Fruit fly (Drosophila melanogaster) whole organism, embryonic: Measurements from ENCODE around the gene mol.

Experiments
- Aef1 ChIP-seq: fragments of 200-800 bp; sonication (Bioruptor generic); IDR thresholded peaks from 3 replicates; pipeline ENCODE4 v1.3.6; 2022; ENCODE audit warnings: missing biosample characterization, missing genetic modification characterization
- CG12104 ChIP-seq: fragments of 200-800 bp; sonication (Bioruptor generic); optimal IDR thresholded peaks from 3 replicates; lab custom pipeline; 2016; ENCODE audit warnings: missing biosample characterization, missing genetic modification characterization
- CG13296 ChIP-seq: fragments of 200-800 bp; sonication (Bioruptor generic); optimal IDR thresholded peaks from 3 replicates; lab custom pipeline; 2018; ENCODE audit warnings: missing biosample characterization, mild to moderate bottlenecking, missing genetic modification characterization
- CG13424 ChIP-seq: fragments of 200-800 bp; sonication (Bioruptor generic); optimal IDR thresholded peaks from 2 replicates; lab custom pipeline; 2019; ENCODE audit warnings: missing biosample characterization, mild to moderate bottlenecking, missing genetic modification characterization, moderate library complexity
- CG14441 ChIP-seq: fragments of 200-800 bp; sonication (Bioruptor generic); IDR thresholded peaks from 2 replicates; pipeline ENCODE4 v1.3.6; 2022; ENCODE audit warnings: missing biosample characterization, missing genetic modification characterization
- CG14710 ChIP-seq: fragments of 200-800 bp; sonication (Bioruptor generic); optimal IDR thresholded peaks from 3 replicates; lab custom pipeline; 2019; ENCODE audit warnings: missing biosample characterization, mild to moderate bottlenecking, missing genetic modification characterization, moderate library complexity
- CG15269 ChIP-seq: fragments of 200-800 bp; sonication (Bioruptor generic); optimal IDR thresholded peaks from 2 replicates; lab custom pipeline; 2018; ENCODE audit warnings: missing biosample characterization, mild to moderate bottlenecking, missing genetic modification characterization, moderate library complexity
- CG15514 ChIP-seq: fragments of 200-800 bp; sonication (Bioruptor generic); optimal IDR thresholded peaks from 3 replicates; lab custom pipeline; 2017; ENCODE audit warnings: missing biosample characterization, missing genetic modification characterization, mild to moderate bottlenecking, moderate library complexity, missing genetic modification reagents
- CG15696 ChIP-seq: fragments of 200-800 bp; sonication (Bioruptor generic); optimal IDR thresholded peaks from 2 replicates; lab custom pipeline; 2019; ENCODE audit warnings: missing biosample characterization, mild to moderate bottlenecking, missing genetic modification characterization, moderate library complexity
- CG16779 ChIP-seq: fragments of 200-800 bp; sonication (Bioruptor generic); IDR thresholded peaks from 2 replicates; pipeline ENCODE4 v1.3.6; 2022; ENCODE audit warnings: missing biosample characterization, missing genetic modification characterization
- CG1832 ChIP-seq: fragments of 200-800 bp; sonication (Bioruptor generic); optimal IDR thresholded peaks from 2 replicates; lab custom pipeline; 2017; ENCODE audit warnings: missing biosample characterization, mild to moderate bottlenecking, missing genetic modification characterization, inconsistent platforms
- CG2129 ChIP-seq: fragments of 200-800 bp; sonication (Bioruptor generic); IDR thresholded peaks from 2 replicates; pipeline ENCODE4 v1.3.6; 2022; ENCODE audit warnings: missing biosample characterization, missing genetic modification characterization; ENCODE audit not compliant: partially characterized antibody
- CG2712 ChIP-seq: fragments of 200-800 bp; optimal IDR thresholded peaks from 3 replicates; lab custom pipeline; 2019; ENCODE audit warnings: missing biosample characterization, mild to moderate bottlenecking, missing genetic modification characterization, moderate library complexity
- CG30020 ChIP-seq: fragments of 200-800 bp; optimal IDR thresholded peaks from 2 replicates; lab custom pipeline; 2019; ENCODE audit warnings: missing biosample characterization, mild to moderate bottlenecking, missing genetic modification characterization, moderate library complexity
- CG6654 ChIP-seq: fragments of 200-800 bp; sonication (Bioruptor generic); optimal IDR thresholded peaks from 2 replicates; lab custom pipeline; 2017; ENCODE audit warnings: missing biosample characterization, mild to moderate bottlenecking, missing genetic modification characterization
- CG8359 ChIP-seq: fragments of 200-800 bp; sonication (Bioruptor generic); optimal IDR thresholded peaks from 2 replicates; lab custom pipeline; 2017; ENCODE audit warnings: missing biosample characterization, mild to moderate bottlenecking, missing genetic modification characterization, borderline replicate concordance
- CG8478 ChIP-seq: fragments of >200 bp; optimal IDR thresholded peaks from 2 replicates; lab custom pipeline; 2018
- CG9876 ChIP-seq: fragments of 200-800 bp; sonication (Bioruptor generic); optimal IDR thresholded peaks from 2 replicates; lab custom pipeline; 2016; ENCODE audit warnings: missing biosample characterization, missing genetic modification characterization
- D ChIP-seq, 2 experiments: fragments of 200-800 bp in 1 of 2; fragments of >200 bp in 1 of 2; sonication (Bioruptor generic) in 1 of 2; optimal IDR thresholded peaks; 2 replicates in 1 of 2; 3 replicates in 1 of 2; lab custom pipeline; 2017; ENCODE audit warnings: mild to moderate bottlenecking in 1 of 2, missing biosample characterization in 1 of 2, missing genetic modification characterization in 1 of 2, missing genetic modification reagents in 1 of 2
- E2f2 ChIP-seq: fragments of 200-800 bp; sonication (Bioruptor generic); IDR thresholded peaks from 2 replicates; pipeline ENCODE4 v1.3.6; 2022; ENCODE audit warnings: missing biosample characterization, missing genetic modification characterization
- Ets65A ChIP-seq: fragments of 200-800 bp; sonication (Bioruptor generic); peaks from one replicate; lab custom pipeline; 2016; ENCODE audit warnings: missing biosample characterization, missing genetic modification characterization
- Fer1 ChIP-seq: fragments of 200-800 bp; sonication (Bioruptor generic); optimal IDR thresholded peaks from 2 replicates; lab custom pipeline; 2017; ENCODE audit warnings: missing biosample characterization, mild to moderate bottlenecking, missing genetic modification characterization
- Fer2 ChIP-seq: fragments of 200-800 bp; sonication (Bioruptor generic); optimal IDR thresholded peaks from 2 replicates; lab custom pipeline; 2018; ENCODE audit warnings: missing biosample characterization, mild to moderate bottlenecking, missing genetic modification characterization, moderate library complexity
- H15 ChIP-seq: fragments of 200-800 bp; sonication (Bioruptor generic); IDR thresholded peaks from 3 replicates; pipeline ENCODE4 v1.3.6; 2022; ENCODE audit warnings: missing biosample characterization, missing genetic modification characterization
- HmgZ ChIP-seq: fragments of 200-800 bp; sonication (Bioruptor generic); optimal IDR thresholded peaks from 2 replicates; lab custom pipeline; 2018; ENCODE audit warnings: missing biosample characterization, mild to moderate bottlenecking, missing genetic modification characterization
- MBD-R2 ChIP-seq: fragments of 200-800 bp; sonication (Bioruptor generic); IDR thresholded peaks from 2 replicates; pipeline ENCODE4 v1.3.6; 2022; ENCODE audit warnings: missing biosample characterization, missing genetic modification characterization
- Med ChIP-seq: fragments of 200-800 bp; sonication (Bioruptor generic); peaks from one replicate; lab custom pipeline; 2016; ENCODE audit warnings: missing biosample characterization, missing genetic modification characterization, mild to moderate bottlenecking, inconsistent platforms, moderate library complexity
- NC2β ChIP-seq: fragments of 200-800 bp; sonication (Bioruptor generic); optimal IDR thresholded peaks from 2 replicates; lab custom pipeline; 2016; ENCODE audit warnings: missing biosample characterization, missing genetic modification characterization
- Nf-YA ChIP-seq: fragments of 200-800 bp; sonication (Bioruptor generic); IDR thresholded peaks from 2 replicates; pipeline ENCODE4 v1.3.6; 2022; ENCODE audit warnings: missing biosample characterization, missing genetic modification characterization
- Scr ChIP-seq: fragments of 200-800 bp; sonication (Bioruptor generic); IDR thresholded peaks from 2 replicates; pipeline ENCODE4 v1.3.6; 2022; ENCODE audit warnings: missing biosample characterization, missing genetic modification characterization; ENCODE audit not compliant: partially characterized antibody
- ci ChIP-seq: fragments of 200-800 bp; sonication (Bioruptor generic); IDR thresholded peaks from 3 replicates; pipeline ENCODE4 v1.3.6; 2022; ENCODE audit warnings: missing biosample characterization, missing genetic modification characterization
- ems ChIP-seq: fragments of 200-800 bp; sonication (Bioruptor generic); optimal IDR thresholded peaks from 3 replicates; lab custom pipeline; 2016; ENCODE audit warnings: missing biosample characterization, missing genetic modification characterization
- gem ChIP-seq: fragments of 200-800 bp; sonication (Bioruptor generic); optimal IDR thresholded peaks from 2 replicates; lab custom pipeline; 2019; ENCODE audit warnings: missing biosample characterization, mild to moderate bottlenecking, missing genetic modification characterization, moderate library complexity
- gfzf ChIP-seq: fragments of 200-800 bp; sonication (Bioruptor generic); optimal IDR thresholded peaks from 2 replicates; lab custom pipeline; 2016; ENCODE audit warnings: missing biosample characterization, mild to moderate bottlenecking, missing genetic modification characterization, moderate library complexity
- hb ChIP-seq: fragments of 200-800 bp; sonication (Bioruptor generic); IDR thresholded peaks from 3 replicates; pipeline ENCODE4 v1.3.6; 2022; ENCODE audit warnings: missing biosample characterization, missing genetic modification characterization; ENCODE audit not compliant: partially characterized antibody
- kni ChIP-seq: fragments of 200-800 bp; sonication (Bioruptor generic); optimal IDR thresholded peaks from 3 replicates; lab custom pipeline; 2017; ENCODE audit warnings: mild to moderate bottlenecking, missing biosample characterization, missing genetic modification reagents, missing genetic modification characterization
- nmo ChIP-seq: fragments of 200-800 bp; sonication (Bioruptor generic); optimal IDR thresholded peaks from 2 replicates; lab custom pipeline; 2018; ENCODE audit warnings: missing biosample characterization, mild to moderate bottlenecking, missing genetic modification characterization, moderate library complexity
- phol ChIP-seq: fragments of 200-800 bp; sonication (Bioruptor generic); optimal IDR thresholded peaks from 3 replicates; lab custom pipeline; 2018; ENCODE audit warnings: missing biosample characterization, mild to moderate bottlenecking, missing genetic modification characterization, moderate library complexity
- row ChIP-seq: fragments of 200-800 bp; sonication (Bioruptor generic); IDR thresholded peaks from 3 replicates; pipeline ENCODE4 v1.3.6; 2022; ENCODE audit warnings: missing biosample characterization, missing genetic modification characterization
- sens ChIP-seq: fragments of 200-800 bp; sonication (Bioruptor generic); peaks from one replicate; lab custom pipeline; 2016; ENCODE audit warnings: missing biosample characterization, missing genetic modification characterization
- sens-2 ChIP-seq: fragments of 200-800 bp; sonication (Bioruptor generic); IDR thresholded peaks from 2 replicates; pipeline ENCODE4 v1.3.6; 2022; ENCODE audit warnings: missing biosample characterization, missing genetic modification characterization
- seq ChIP-seq: fragments of 200-800 bp; sonication (Bioruptor generic); IDR thresholded peaks from 2 replicates; pipeline ENCODE4 v1.3.6; 2022; ENCODE audit warnings: missing biosample characterization, missing genetic modification characterization
- stwl ChIP-seq: fragments of 200-800 bp; sonication (Bioruptor generic); optimal IDR thresholded peaks from 3 replicates; lab custom pipeline; 2018; ENCODE audit warnings: missing biosample characterization, mild to moderate bottlenecking, missing genetic modification characterization, moderate library complexity
- toy ChIP-seq: fragments of 200-800 bp; sonication (Bioruptor generic); IDR thresholded peaks from 2 replicates; pipeline ENCODE4 v1.3.6; 2022; ENCODE audit warnings: missing biosample characterization, missing genetic modification characterization
- trem ChIP-seq: fragments of 200-800 bp; optimal IDR thresholded peaks from 3 replicates; lab custom pipeline; 2019; ENCODE audit warnings: missing biosample characterization, mild to moderate bottlenecking, missing genetic modification characterization, moderate library complexity
- unpg ChIP-seq: fragments of 200-800 bp; sonication (Bioruptor generic); optimal IDR thresholded peaks from 3 replicates; lab custom pipeline; 2018; ENCODE audit warnings: missing biosample characterization, mild to moderate bottlenecking, missing genetic modification characterization, moderate library complexity
- zen ChIP-seq: fragments of 200-800 bp; sonication (Bioruptor generic); optimal IDR thresholded peaks from 3 replicates; lab custom pipeline; 2018; ENCODE audit warnings: missing biosample characterization, mild to moderate bottlenecking, missing genetic modification characterization, moderate library complexity

mol gene

dm6 chr2L:15008034-15008433 is 10.7 kb upstream of the mol start:
- TF ChIP-seq MBD-R2 (GFP tag; lab: Robert Waterston, UW) (0 out of 2 replicates have a peak, but pooled peaks have one; percentile 0), sens (peak; percentile 62), CG8359 (GFP tag; lab: Kevin White, UChicago) (no peak), CG9876 (GFP tag; lab: Kevin White, UChicago) (no peak), H15 (GFP tag; lab: Robert Waterston, UW) (no peak), CG8478 (lab: Kevin White, UChicago) (peak; percentile 34), Med (GFP tag; lab: Kevin White, UChicago) (peak; percentile 74), CG16779 (GFP tag; lab: Robert Waterston, UW) (0 out of 2 replicates have a peak, but pooled peaks have one; percentile 39), CG1832 (GFP tag; lab: Kevin White, UChicago) (peak; percentile 22), Scr (GFP tag; lab: Robert Waterston, UW) (no peak), CG15696 (tag; lab: Kevin White, UChicago) (no peak)

- TF ChIP-seq ems (GFP tag; lab: Kevin White, UChicago) (no peak), gem (tag; lab: Kevin White, UChicago) (peak; percentile 9), CG14441 (GFP tag; lab: Robert Waterston, UW) (no peak), Med (GFP tag; lab: Kevin White, UChicago) (peak; percentile 8), Fer2 (tag; lab: Kevin White, UChicago) (no peak), CG2712 (tag; lab: Kevin White, UChicago) (peak; percentile 8), trem (tag; lab: Kevin White, UChicago) (peak; percentile 32), gfzf (peak; percentile 43), row (GFP tag; lab: Robert Waterston, UW) (0 out of 3 replicates have a peak, but pooled peaks have one; percentile 18), CG30020 (peak; percentile 19), CG14710 (tag; lab: Kevin White, UChicago) (peak; percentile 16), CG15514 (GFP tag; lab: Kevin White, UChicago) (no peak), seq (GFP tag; lab: Robert Waterston, UW) (no peak), CG13296 (GFP tag; lab: Kevin White, UChicago) (no peak)
Observed at dm6 chr2L:15007331-15007863, 10.0 kb upstream of the mol start, which contains the start of the genes Ankrd49 and NC2beta. Gene Ankrd49, minus strand, starts transcription at chr2L:15007431. Gene NC2beta, plus strand, starts transcription at chr2L:15007813.

dm6 chr2L:15005505-15005904 is 8.1 kb upstream of the mol start, which contains the start of gene DCTN5-p25:
Gene DCTN5-p25, plus strand, starts transcription at chr2L:15005733.
- no peak for TF ChIP-seq Fer1 (GFP tag; lab: Kevin White, UChicago)
- no peak for TF ChIP-seq D (optimal IDR thresholded peaks at IDR 0.05; lab: Kevin White, UChicago)
- no peak for TF ChIP-seq D (GFP tag; optimal IDR thresholded peaks at IDR 0.05; lab: Kevin White, UChicago)
- TF ChIP-seq nmo (GFP tag; lab: Kevin White, UChicago): no peak
- TF ChIP-seq sens-2 (GFP tag; lab: Robert Waterston, UW): no peak
- no peak for TF ChIP-seq Nf-YA (GFP tag; lab: Robert Waterston, UW)
- TF ChIP-seq toy (GFP tag; lab: Robert Waterston, UW): no peak
- TF ChIP-seq CG15269 (tag; lab: Kevin White, UChicago): no peak
- no peak for TF ChIP-seq unpg (GFP tag; lab: Kevin White, UChicago)
- peak; percentile 97 for TF ChIP-seq E2f2 (GFP tag; lab: Robert Waterston, UW)
- peak; percentile 38 for TF ChIP-seq stwl (tag; lab: Kevin White, UChicago)
- TF ChIP-seq zen (tag; lab: Kevin White, UChicago): peak; percentile 28
- peak; percentile 16 for TF ChIP-seq HmgZ (tag; lab: Kevin White, UChicago)
- no peak for TF ChIP-seq CG13424 (tag; lab: Kevin White, UChicago)
- peak; percentile 15 for TF ChIP-seq NC2β (GFP tag; lab: Kevin White, UChicago)
- TF ChIP-seq CG12104 (GFP tag; lab: Kevin White, UChicago): no peak
- no peak for TF ChIP-seq Ets65A
- peak; percentile 71 for TF ChIP-seq Med (GFP tag; lab: Kevin White, UChicago)
- no peak for TF ChIP-seq ci (GFP tag; lab: Robert Waterston, UW)
- TF ChIP-seq kni (GFP tag; lab: Kevin White, UChicago): no peak
- peak; percentile 4 for TF ChIP-seq phol (tag; lab: Kevin White, UChicago)
- TF ChIP-seq CG2129 (GFP tag; lab: Robert Waterston, UW): no peak
- no peak for TF ChIP-seq CG6654 (GFP tag; lab: Kevin White, UChicago)
- TF ChIP-seq hb (GFP tag; lab: Robert Waterston, UW): no peak
- no peak for TF ChIP-seq Aef1
